Fruit fly (Drosophila melanogaster): Measurements from ENCODE around the gene Chs2.

Gene Chs2

dm6 chr3L:21954474-21955321, 7.5 kb upstream of the Chs2 start, which contains the start of gene CG7458 (continued):
- TF ChIP-seq Bdp1 (GFP tag; optimal IDR thresholded peaks at IDR 0.05) (no peak), CG7372 (GFP tag; IDR thresholded peaks at IDR 0.05) (no peak), CG33213 (GFP tag; optimal IDR thresholded peaks at IDR 0.05) (peak; percentile 17), grn (GFP tag; optimal IDR thresholded peaks at IDR 0.05) (peak; percentile 96), row (GFP tag; IDR thresholded peaks at IDR 0.05) (peak; percentile 83), Fer3 (tag; optimal IDR thresholded peaks at IDR 0.05) (peak; percentile 20), CG5245 (GFP tag; optimal IDR thresholded peaks at IDR 0.05) (peak; percentile 29), CG8765 (GFP tag; IDR thresholded peaks at IDR 0.05) (peak; percentile 13; the same call in 1 of the 2 replicates), CG13424 (tag; optimal IDR thresholded peaks at IDR 0.05) (peak; percentile 48), CG16815 (GFP tag; optimal IDR thresholded peaks at IDR 0.05) (peak; percentile 45), ranshi (GFP tag; IDR thresholded peaks at IDR 0.05) (peak; percentile 26; the same call in 1 of the 2 replicates), CG7987 (GFP tag; optimal IDR thresholded peaks at IDR 0.05) (peak; percentile 32), ATbp (GFP tag; optimal IDR thresholded peaks at IDR 0.05) (peak; percentile 44), Mes4 (GFP tag; optimal IDR thresholded peaks at IDR 0.05) (peak; percentile 51), wor (GFP tag; IDR thresholded peaks at IDR 0.05) (peak; percentile 12; the same call in 1 of the 2 replicates), CG18262 (tag; optimal IDR thresholded peaks at IDR 0.05) (peak; percentile 78), CG10462 (GFP tag; optimal IDR thresholded peaks at IDR 0.05) (peak; percentile 1), bigmax (GFP tag; optimal IDR thresholded peaks at IDR 0.05) (no peak), kah (GFP tag; optimal IDR thresholded peaks at IDR 0.05) (peak; percentile 28), sc (optimal IDR thresholded peaks at IDR 0.05) (no peak), sc (GFP tag; optimal IDR thresholded peaks at IDR 0.05) (peak; percentile 16), tgo (GFP tag; IDR thresholded peaks at IDR 0.05) (peak; percentile 40), Neu2 (GFP tag; optimal IDR thresholded peaks at IDR 0.05; ENCODE audit: borderline replicate concordance) (no peak), CG18764 (GFP tag; optimal IDR thresholded peaks at IDR 0.05) (peak; percentile 15), CG8388 (GFP tag; optimal IDR thresholded peaks at IDR 0.05) (peak; percentile 31), fd3F (GFP tag; optimal IDR thresholded peaks at IDR 0.05) (no peak), HmgD (GFP tag; optimal IDR thresholded peaks at IDR 0.05) (no peak), C15 (GFP tag; IDR thresholded peaks at IDR 0.05) (no peak), Adf1 (GFP tag; IDR thresholded peaks at IDR 0.05) (peak; percentile 26; the same call in 1 of the 2 replicates), Deaf1 (tag; optimal IDR thresholded peaks at IDR 0.05) (peak; percentile 52), dmrt99B (tag; optimal IDR thresholded peaks at IDR 0.05) (peak; percentile 61), D19A (tag; optimal IDR thresholded peaks at IDR 0.05) (peak; percentile 43), Antp (GFP tag; optimal IDR thresholded peaks at IDR 0.05) (peak; percentile 50), CG9437 (GFP tag; optimal IDR thresholded peaks at IDR 0.05) (peak; percentile 60), al (GFP tag; IDR thresholded peaks at IDR 0.05) (peak; percentile 34), CG30431 (GFP tag; optimal IDR thresholded peaks at IDR 0.05) (peak; percentile 11), Sry-β (GFP tag; optimal IDR thresholded peaks at IDR 0.05) (no peak)

DNA sequence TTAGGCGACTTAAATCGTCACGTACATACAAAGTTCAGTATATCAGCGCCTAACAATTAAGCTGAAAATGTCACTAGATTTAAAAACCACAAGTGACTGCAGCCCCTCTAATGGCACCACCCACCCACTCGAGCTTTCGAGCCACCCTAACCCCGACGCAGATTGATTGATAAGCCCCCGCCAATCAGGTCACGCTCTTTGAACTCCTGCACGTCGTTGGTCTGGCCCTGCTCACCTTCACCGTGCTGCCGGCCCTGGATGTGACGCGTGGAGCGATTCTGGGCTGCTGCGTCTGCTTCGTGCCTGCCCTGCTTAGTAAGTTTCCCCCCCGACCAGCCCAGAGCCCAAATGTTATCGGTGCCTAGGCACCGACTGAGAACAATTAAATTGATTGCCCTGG, 1.1 kb downstream of the Chs2 start:
- no peak for TF ChIP-seq H2.0 (GFP tag; IDR thresholded peaks at IDR 0.05)
- TF ChIP-seq CG7839 (tag; optimal IDR thresholded peaks at IDR 0.05) = no peak
- 0 out of 2 replicates have a peak, but pooled peaks have one; percentile 24 for TF ChIP-seq CG3847 (GFP tag; IDR thresholded peaks at IDR 0.05)
- peak; percentile 75 for TF ChIP-seq Ets65A (GFP tag)
- TF ChIP-seq Hr78 (GFP tag; optimal IDR thresholded peaks at IDR 0.05) = peak in 1 of 2 experiments; percentile 77
